Worm (Caenorhabditis elegans): ENCODE measurements around the gene srx-68.

ce11 chrV:3890761-3891160 lies 21.8 kb upstream of the srx-68 start, which contains the start of gene C17E7.9:
- TF ChIP-seq ceh-14 (tag; optimal IDR thresholded peaks at IDR 0.05) (no peak), pqm-1 (tag; optimal IDR thresholded peaks at IDR 0.05) (no peak), fkh-10 (GFP tag; optimal IDR thresholded peaks at IDR 0.05) (no peak), ztf-16 (tag; optimal IDR thresholded peaks at IDR 0.05) (no peak), eyg-1 (tag; optimal IDR thresholded peaks at IDR 0.05) (no peak), ttx-3 (tag; optimal IDR thresholded peaks at IDR 0.05) (no peak)

All from whole organism, late embryonic.